Worm (Caenorhabditis elegans) whole organism, L3 larva: ENCODE measurements around the gene F53H2.3.

Experiments
- ZK546.5 ChIP-seq: sonication (generic microtip); optimal IDR thresholded peaks from 2 replicates; lab custom pipeline; 2017; ENCODE audit warnings: missing biosample characterization, missing genetic modification characterization
- aly-2 ChIP-seq: fragments of 150-350 bp; optimal IDR thresholded peaks from 2 replicates; lab custom pipeline; 2014; ENCODE audit warnings: missing biosample characterization, missing genetic modification characterization
- ama-1 ChIP-seq: fragments of 150-350 bp; optimal IDR thresholded peaks from 2 replicates; lab custom pipeline; 2018
- ceh-16 ChIP-seq: sonication (generic microtip); optimal IDR thresholded peaks from 2 replicates; lab custom pipeline; 2017; ENCODE audit warnings: missing biosample characterization, missing genetic modification characterization
- ceh-28 ChIP-seq: fragments of 150-350 bp; optimal IDR thresholded peaks from 2 replicates; lab custom pipeline; 2014; ENCODE audit warnings: missing biosample characterization, missing genetic modification reagents, missing genetic modification characterization
- ceh-82 ChIP-seq: fragments of 150-350 bp; optimal IDR thresholded peaks from 2 replicates; lab custom pipeline; 2014; ENCODE audit warnings: missing biosample characterization, missing genetic modification characterization
- ceh-9 ChIP-seq: sonication (generic microtip); optimal IDR thresholded peaks from 2 replicates; lab custom pipeline; 2018; ENCODE audit warnings: missing biosample characterization, missing genetic modification characterization
- daf-12 ChIP-seq: fragments of 150-350 bp; optimal IDR thresholded peaks from 2 replicates; lab custom pipeline; 2014; ENCODE audit warnings: missing biosample characterization, missing genetic modification reagents, missing genetic modification characterization
- egl-27 ChIP-seq: sonication (generic microtip); optimal IDR thresholded peaks from 4 replicates; lab custom pipeline; 2017; ENCODE audit warnings: missing biosample characterization, missing genetic modification reagents, missing genetic modification characterization
- egl-5 ChIP-seq: fragments of 150-350 bp; optimal IDR thresholded peaks from 2 replicates; lab custom pipeline; 2017; ENCODE audit warnings: missing biosample characterization, missing genetic modification reagents, missing genetic modification characterization, inconsistent platforms
- elt-2 ChIP-seq: sonication (generic microtip); optimal IDR thresholded peaks from 2 replicates; lab custom pipeline; 2016; ENCODE audit warnings: missing genetic modification reagents, mild to moderate bottlenecking, missing genetic modification characterization, missing compliant biosample characterization
- elt-3 ChIP-seq, 3 experiments: fragments of 150-350 bp in 1 of 3; sonication (generic microtip) in 2 of 3; optimal IDR thresholded peaks; 2 replicates in 2 of 3; 4 replicates in 1 of 3; lab custom pipeline; 2014 to 2017; ENCODE audit warnings: missing biosample characterization in 3 of 3, missing genetic modification characterization in 3 of 3
- eor-1 ChIP-seq, 2 experiments: fragments of 150-350 bp; optimal IDR thresholded peaks; 2 replicates each; lab custom pipeline; 2014 to 2018; ENCODE audit warnings: missing biosample characterization in 2 of 2, missing genetic modification characterization in 2 of 2
- fkh-10 ChIP-seq: sonication (generic microtip); optimal IDR thresholded peaks from 2 replicates; lab custom pipeline; 2017; ENCODE audit warnings: missing biosample characterization, missing genetic modification reagents, missing genetic modification characterization
- fkh-2 ChIP-seq: fragments of 150-350 bp; optimal IDR thresholded peaks from 2 replicates; lab custom pipeline; 2014; ENCODE audit warnings: missing biosample characterization, missing genetic modification reagents, missing genetic modification characterization
- hmg-11 ChIP-seq: sonication (generic microtip); optimal IDR thresholded peaks from 2 replicates; lab custom pipeline; 2016; ENCODE audit warnings: missing genetic modification characterization, missing compliant biosample characterization
- jun-1 ChIP-seq: fragments of 150-350 bp; optimal IDR thresholded peaks from 2 replicates; lab custom pipeline; 2014; ENCODE audit warnings: missing biosample characterization, missing genetic modification reagents, missing genetic modification characterization
- lin-15B ChIP-seq: fragments of 150-350 bp; optimal IDR thresholded peaks from 2 replicates; lab custom pipeline; 2014; ENCODE audit warnings: missing biosample characterization, missing genetic modification characterization
- mdl-1 ChIP-seq: fragments of 150-350 bp; optimal IDR thresholded peaks from 2 replicates; lab custom pipeline; 2014; ENCODE audit warnings: missing biosample characterization, missing genetic modification characterization
- mml-1 ChIP-seq: fragments of 150-350 bp; sonication (generic microtip); optimal IDR thresholded peaks from 3 replicates; lab custom pipeline; 2014; ENCODE audit warnings: missing biosample characterization, missing genetic modification characterization
- nfya-1 ChIP-seq: sonication (generic microtip); optimal IDR thresholded peaks from 2 replicates; lab custom pipeline; 2017; ENCODE audit warnings: missing genetic modification characterization, mild to moderate bottlenecking, missing compliant biosample characterization, antibody characterized with exemption, moderate library complexity; ENCODE audit not compliant: insufficient read depth
- nhr-11 ChIP-seq: fragments of 150-350 bp; optimal IDR thresholded peaks from 2 replicates; lab custom pipeline; 2014; ENCODE audit warnings: missing biosample characterization, missing genetic modification characterization
- nhr-12 ChIP-seq: fragments of 150-350 bp; optimal IDR thresholded peaks from 2 replicates; lab custom pipeline; 2014; ENCODE audit warnings: missing biosample characterization, missing genetic modification characterization
- nhr-23 ChIP-seq: fragments of 150-350 bp; optimal IDR thresholded peaks from 2 replicates; lab custom pipeline; 2014; ENCODE audit warnings: missing biosample characterization, missing genetic modification reagents, missing genetic modification characterization
- nhr-237 ChIP-seq: fragments of 150-350 bp; optimal IDR thresholded peaks from 2 replicates; lab custom pipeline; 2014; ENCODE audit warnings: missing biosample characterization, missing genetic modification characterization
- nhr-25 ChIP-seq: sonication (generic microtip); optimal IDR thresholded peaks from 2 replicates; lab custom pipeline; 2017; ENCODE audit warnings: missing biosample characterization, missing genetic modification characterization
- nhr-28 ChIP-seq: fragments of 150-350 bp; optimal IDR thresholded peaks from 2 replicates; lab custom pipeline; 2014; ENCODE audit warnings: missing biosample characterization, missing genetic modification characterization
- nhr-43 ChIP-seq: sonication (generic microtip); optimal IDR thresholded peaks from 2 replicates; lab custom pipeline; 2016; ENCODE audit warnings: mild to moderate bottlenecking, missing genetic modification characterization, missing compliant biosample characterization; ENCODE audit not compliant: poor library complexity, severe bottlenecking
- nhr-67 ChIP-seq: fragments of 150-350 bp; optimal IDR thresholded peaks from 2 replicates; lab custom pipeline; 2014; ENCODE audit warnings: missing biosample characterization, missing genetic modification characterization
- nhr-76 ChIP-seq: fragments of 150-350 bp; sonication (generic microtip); optimal IDR thresholded peaks from 5 replicates; lab custom pipeline; 2014; ENCODE audit warnings: missing biosample characterization, missing genetic modification characterization
- nhr-77 ChIP-seq: fragments of 150-350 bp; optimal IDR thresholded peaks from 2 replicates; lab custom pipeline; 2014; ENCODE audit warnings: missing biosample characterization, missing genetic modification characterization
- pha-4 ChIP-seq: fragments of 150-350 bp; optimal IDR thresholded peaks from 2 replicates; lab custom pipeline; 2014; ENCODE audit warnings: missing biosample characterization, missing genetic modification reagents, missing genetic modification characterization
- pqm-1 ChIP-seq: fragments of 150-350 bp; optimal IDR thresholded peaks from 2 replicates; lab custom pipeline; 2017; ENCODE audit warnings: missing biosample characterization, missing genetic modification characterization, inconsistent platforms
- snpc-4 ChIP-seq: fragments of 150-350 bp; optimal IDR thresholded peaks from 2 replicates; lab custom pipeline; 2014; ENCODE audit warnings: missing biosample characterization, missing genetic modification characterization
- zag-1 ChIP-seq: fragments of 150-350 bp; optimal IDR thresholded peaks from 2 replicates; lab custom pipeline; 2014; ENCODE audit warnings: missing biosample characterization, missing genetic modification characterization
- ztf-4 ChIP-seq: fragments of 150-350 bp; optimal IDR thresholded peaks from 2 replicates; lab custom pipeline; 2014; ENCODE audit warnings: missing biosample characterization, missing genetic modification characterization

The F53H2.3 gene

ce11 chrV:20380320-20380719 is 31.2 kb downstream of the F53H2.3 start, which contains the start of gene K02E2.6:
K02E2.6 (plus strand) TSS chrV:20380561.
- peak; percentile 44 for TF ChIP-seq hmg-11 (tag; lab: Kevin White, UChicago)
- no peak for TF ChIP-seq egl-5 (tag; lab: Kevin White, UChicago)
- TF ChIP-seq nfya-1 (tag; lab: Kevin White, UChicago): peak; percentile 32
- TF ChIP-seq nhr-11 (tag; lab: Kevin White, UChicago): no peak
- peak; percentile 28 for TF ChIP-seq ceh-28 (tag; lab: Kevin White, UChicago)
- TF ChIP-seq pha-4 (tag; lab: Kevin White, UChicago): peak; percentile 23
- no peak for TF ChIP-seq ceh-82
- TF ChIP-seq nhr-28 (tag; lab: Kevin White, UChicago): no peak
- no peak for TF ChIP-seq nhr-25
- no peak for TF ChIP-seq nhr-43 (tag; lab: Kevin White, UChicago)

- TF ChIP-seq nhr-12 (tag; lab: Kevin White, UChicago) (no peak), ama-1 (lab: Kevin White, UChicago) (no peak), nhr-237 (tag; lab: Kevin White, UChicago) (no peak), ceh-9 (tag; lab: Kevin White, UChicago) (no peak), nhr-67 (tag; lab: Kevin White, UChicago) (no peak), nhr-77 (no peak), nhr-11 (tag; lab: Kevin White, UChicago) (no peak), pqm-1 (tag; lab: Kevin White, UChicago) (no peak), egl-5 (tag; lab: Kevin White, UChicago) (no peak), lin-15B (tag; lab: Kevin White, UChicago) (no peak), zag-1 (tag; lab: Kevin White, UChicago) (no peak), aly-2 (tag; lab: Kevin White, UChicago) (no peak), fkh-10 (GFP tag; lab: Kevin White, UChicago) (no peak), ztf-4 (tag; lab: Kevin White, UChicago) (no peak)
Observed at ce11 chrV:20376070-20376469, 35.5 kb downstream of the F53H2.3 start.

- TF ChIP-seq nhr-11 (tag; lab: Kevin White, UChicago) (no peak), nhr-12 (tag; lab: Kevin White, UChicago) (no peak), aly-2 (tag; lab: Kevin White, UChicago) (no peak), elt-2 (tag; lab: Kevin White, UChicago) (no peak), pha-4 (tag; lab: Kevin White, UChicago) (no peak), nhr-23 (tag; lab: Kevin White, UChicago) (no peak), ceh-9 (tag; lab: Kevin White, UChicago) (no peak), eor-1 (tag; optimal IDR thresholded peaks at IDR 0.05; lab: Kevin White, UChicago) (no peak), nhr-76 (no peak), nhr-67 (tag; lab: Kevin White, UChicago) (no peak), ceh-16 (tag; lab: Kevin White, UChicago) (no peak), fkh-2 (tag; lab: Kevin White, UChicago) (no peak)
Observed at ce11 chrV:20375236-20375635, 36.3 kb downstream of the F53H2.3 start, which contains the start of gene ins-35. ins-35 (plus strand) TSS chrV:20375536.

- peak; percentile 21 for TF ChIP-seq pha-4 (tag; lab: Kevin White, UChicago)
- no peak for TF ChIP-seq egl-27 (tag; lab: Kevin White, UChicago)
- TF ChIP-seq elt-3 (tag; optimal IDR thresholded peaks at IDR 0.05; lab: Kevin White, UChicago): no peak
- TF ChIP-seq snpc-4 (tag; lab: Kevin White, UChicago): no peak
- peak; percentile 79 for TF ChIP-seq elt-2 (tag; lab: Kevin White, UChicago)
- no peak for TF ChIP-seq daf-12 (tag; lab: Kevin White, UChicago)
- TF ChIP-seq zag-1 (tag; lab: Kevin White, UChicago): no peak
- TF ChIP-seq jun-1 (tag; lab: Kevin White, UChicago): peak; percentile 38
- no peak for TF ChIP-seq mml-1 (tag; lab: Kevin White, UChicago)
- no peak for TF ChIP-seq mdl-1 (tag; lab: Kevin White, UChicago)
- no peak for TF ChIP-seq aly-2 (tag; lab: Kevin White, UChicago)
- no peak for TF ChIP-seq ZK546.5 (tag; lab: Kevin White, UChicago)
- TF ChIP-seq nhr-237 (tag; lab: Kevin White, UChicago): no peak
- TF ChIP-seq hmg-11 (tag; lab: Kevin White, UChicago): no peak
- peak; percentile 20 for TF ChIP-seq pqm-1 (tag; lab: Kevin White, UChicago)
Observed at ce11 chrV:20374484-20374883, 37.1 kb downstream of the F53H2.3 start.
